Worm (Caenorhabditis elegans): ENCODE results near the gene C35A5.11.

C35A5.11 gene

ce11 chrV:10503011-10503410 lies at the start of gene C35A5.11:
TSS of gene C35A5.11 (minus strand) at chrV:10503111.
- TF ChIP-seq elt-3 (tag; optimal IDR thresholded peaks at IDR 0.05) (no peak), unc-39 (tag; optimal IDR thresholded peaks at IDR 0.05) (no peak), nhr-76 (tag; optimal IDR thresholded peaks at IDR 0.05) (no peak), ham-2 (GFP tag; optimal IDR thresholded peaks at IDR 0.05) (no peak), drap-1 (GFP tag; optimal IDR thresholded peaks at IDR 0.05) (no peak)

- TF ChIP-seq unc-62 (GFP tag; optimal IDR thresholded peaks at IDR 0.05), result no peak
- TF ChIP-seq hlh-1 (tag; optimal IDR thresholded peaks at IDR 0.05), result no peak
- no peak for TF ChIP-seq bed-3 (GFP tag; optimal IDR thresholded peaks at IDR 0.05)
- no peak for TF ChIP-seq nhr-76 (tag; optimal IDR thresholded peaks at IDR 0.05)
These were observed 46.8 kb upstream of the C35A5.11 start, which contains the start of gene F32G8.2 for ce11 chrV:10549717-10550116. TSS of gene F32G8.2 (plus strand) at chrV:10550017.

ce11 chrV:10548981-10549380 lies 46.1 kb upstream of the C35A5.11 start, which contains the start of gene srd-34:
TSS of gene srd-34 (minus strand) at chrV:10549081.
- TF ChIP-seq flh-1 (GFP tag; optimal IDR thresholded peaks at IDR 0.05) (no peak), ces-1 (GFP tag; optimal IDR thresholded peaks at IDR 0.05) (no peak), snpc-4 (tag; optimal IDR thresholded peaks at IDR 0.05) (no peak), unc-62 (GFP tag; optimal IDR thresholded peaks at IDR 0.05) (no peak), ceh-83 (GFP tag; optimal IDR thresholded peaks at IDR 0.05) (no peak), nhr-237 (tag; optimal IDR thresholded peaks at IDR 0.05) (no peak), M03D4.4 (tag; optimal IDR thresholded peaks at IDR 0.05) (no peak), unc-39 (tag; optimal IDR thresholded peaks at IDR 0.05) (no peak), mls-2 (tag; optimal IDR thresholded peaks at IDR 0.05) (no peak), lsy-2 (tag; optimal IDR thresholded peaks at IDR 0.05) (no peak), blmp-1 (tag; optimal IDR thresholded peaks at IDR 0.05) (no peak), drap-1 (GFP tag; optimal IDR thresholded peaks at IDR 0.05) (no peak), elt-1 (tag; optimal IDR thresholded peaks at IDR 0.05; ENCODE audit: borderline replicate concordance, insufficient read depth) (no peak), sem-2 (GFP tag; optimal IDR thresholded peaks at IDR 0.05) (no peak), nhr-76 (tag; optimal IDR thresholded peaks at IDR 0.05) (no peak), lin-32 (GFP tag; optimal IDR thresholded peaks at IDR 0.05) (no peak), tbx-8 (GFP tag; optimal IDR thresholded peaks at IDR 0.05) (no peak), zip-8 (tag; optimal IDR thresholded peaks at IDR 0.05) (no peak), nhr-28 (tag; optimal IDR thresholded peaks at IDR 0.05) (no peak)

ce11 chrV:10546749-10547148 lies 43.8 kb upstream of the C35A5.11 start, which contains the start of gene F25D1.5:
TSS of gene F25D1.5 (minus strand) at chrV:10546783.
- no peak for TF ChIP-seq ceh-83 (GFP tag; optimal IDR thresholded peaks at IDR 0.05)
- no peak for TF ChIP-seq nhr-237 (tag; optimal IDR thresholded peaks at IDR 0.05)
- TF ChIP-seq nhr-28 (tag; optimal IDR thresholded peaks at IDR 0.05), result no peak
- TF ChIP-seq sptf-1 (tag; optimal IDR thresholded peaks at IDR 0.05), result no peak
- TF ChIP-seq ceh-39 (tag; optimal IDR thresholded peaks at IDR 0.05), result no peak
- TF ChIP-seq tbx-8 (GFP tag; optimal IDR thresholded peaks at IDR 0.05), result no peak
- no peak for TF ChIP-seq bed-3 (GFP tag; optimal IDR thresholded peaks at IDR 0.05)
- TF ChIP-seq cnd-1 (tag; optimal IDR thresholded peaks at IDR 0.05), result no peak

ce11 chrV:10540024-10540423 lies 37.1 kb upstream of the C35A5.11 start, which contains the start of gene degt-1:
TSS of gene degt-1 (plus strand) at chrV:10540324.
- TF ChIP-seq pha-4 (tag; optimal IDR thresholded peaks at IDR 0.05) (no peak), lin-13 (tag; optimal IDR thresholded peaks at IDR 0.05) (no peak)

- TF ChIP-seq blmp-1 (tag; optimal IDR thresholded peaks at IDR 0.05) (no peak), flh-1 (GFP tag; optimal IDR thresholded peaks at IDR 0.05) (no peak), mls-2 (tag; optimal IDR thresholded peaks at IDR 0.05) (no peak), tbx-8 (GFP tag; optimal IDR thresholded peaks at IDR 0.05) (no peak), M03D4.4 (tag; optimal IDR thresholded peaks at IDR 0.05) (no peak), sptf-1 (tag; optimal IDR thresholded peaks at IDR 0.05) (no peak), snpc-4 (tag; optimal IDR thresholded peaks at IDR 0.05) (no peak), ceh-43 (GFP tag; optimal IDR thresholded peaks at IDR 0.05) (no peak), hlh-1 (tag; optimal IDR thresholded peaks at IDR 0.05) (no peak), ceh-83 (GFP tag; optimal IDR thresholded peaks at IDR 0.05) (no peak), ces-1 (GFP tag; optimal IDR thresholded peaks at IDR 0.05) (no peak), lin-32 (GFP tag; optimal IDR thresholded peaks at IDR 0.05) (no peak), sem-2 (GFP tag; optimal IDR thresholded peaks at IDR 0.05) (no peak), mab-5 (tag; optimal IDR thresholded peaks at IDR 0.05) (no peak), nhr-76 (tag; optimal IDR thresholded peaks at IDR 0.05) (no peak), zip-8 (tag; optimal IDR thresholded peaks at IDR 0.05) (no peak)
These were observed 36.2 kb upstream of the C35A5.11 start, which contains the start of gene F25D1.8 for ce11 chrV:10539114-10539513. TSS of gene F25D1.8 (plus strand) at chrV:10539414.

Data from whole organism, mixed stage, embryonic.